Worm (Caenorhabditis elegans) whole organism, young adult: ENCODE results near the gene clec-8.

Experiments
- B0019.2 ChIP-seq: fragments of 200-800 bp; sonication (Bioruptor generic); conservative IDR thresholded peaks from 2 replicates; pipeline ENCODE4 v1.3.6; 2022; ENCODE audit warnings: missing genetic modification reagents, missing genetic modification characterization, missing compliant biosample characterization
- B0261.1 ChIP-seq: sonication (generic microtip); optimal IDR thresholded peaks from 2 replicates; lab custom pipeline; 2016; ENCODE audit warnings: mild to moderate bottlenecking, missing genetic modification characterization, moderate library complexity, missing compliant biosample characterization
- C06A6.2 ChIP-seq: fragments of 200-800 bp; sonication (Bioruptor generic); conservative IDR thresholded peaks from 2 replicates; pipeline ENCODE4 v1.3.6; 2022; ENCODE audit warnings: missing genetic modification characterization, missing compliant biosample characterization
- D2030.7 ChIP-seq: fragments of 200-800 bp; sonication (Bioruptor generic); IDR thresholded peaks from 2 replicates; pipeline ENCODE4 v1.3.6; 2022; ENCODE audit warnings: missing genetic modification reagents, missing genetic modification characterization, missing compliant biosample characterization
- F22D6.2 ChIP-seq: sonication (generic microtip); optimal IDR thresholded peaks from 2 replicates; lab custom pipeline; 2016; ENCODE audit warnings: mild to moderate bottlenecking, missing genetic modification characterization, missing compliant biosample characterization
- F23B12.7 ChIP-seq: sonication (generic microtip); optimal IDR thresholded peaks from 2 replicates; lab custom pipeline; 2017; ENCODE audit warnings: missing genetic modification characterization, mild to moderate bottlenecking, missing compliant biosample characterization, antibody characterized with exemption, moderate library complexity; ENCODE audit not compliant: insufficient read depth
- F37B4.10 ChIP-seq: fragments of 200-800 bp; sonication (Bioruptor generic); IDR thresholded peaks from 2 replicates; pipeline ENCODE4 v1.3.6; 2022; ENCODE audit warnings: missing genetic modification characterization, missing compliant biosample characterization
- F39B2.1 ChIP-seq: fragments of 200-800 bp; sonication (Bioruptor generic); IDR thresholded peaks from 2 replicates; pipeline ENCODE4 v1.3.6; 2022; ENCODE audit warnings: missing genetic modification reagents, missing genetic modification characterization, missing compliant biosample characterization
- F52B5.7 ChIP-seq: sonication (generic microtip); optimal IDR thresholded peaks from 2 replicates; lab custom pipeline; 2016; ENCODE audit warnings: mild to moderate bottlenecking, missing genetic modification characterization, missing compliant biosample characterization
- F57C9.4 ChIP-seq: sonication (generic microtip); optimal IDR thresholded peaks from 2 replicates; lab custom pipeline; 2017; ENCODE audit warnings: mild to moderate bottlenecking, missing genetic modification characterization, missing compliant biosample characterization
- K11D2.4 ChIP-seq: fragments of 200-800 bp; sonication (Bioruptor generic); IDR thresholded peaks from 2 replicates; pipeline ENCODE4 v1.3.6; 2022; ENCODE audit warnings: missing genetic modification reagents, missing genetic modification characterization, missing compliant biosample characterization
- T07F8.4 ChIP-seq: sonication (generic microtip); optimal IDR thresholded peaks from 2 replicates; lab custom pipeline; 2016; ENCODE audit warnings: mild to moderate bottlenecking, missing genetic modification characterization, moderate library complexity, missing compliant biosample characterization
- Y53F4B.3 ChIP-seq: fragments of 200-800 bp; sonication (Bioruptor generic); IDR thresholded peaks from 2 replicates; pipeline ENCODE4 v1.3.6; 2022; ENCODE audit warnings: missing genetic modification reagents, missing genetic modification characterization, missing compliant biosample characterization
- Y67H2A.10 ChIP-seq: fragments of 200-800 bp; sonication (Bioruptor generic); conservative IDR thresholded peaks from 2 replicates; pipeline ENCODE4 v1.3.6; 2022; ENCODE audit warnings: missing genetic modification reagents, missing genetic modification characterization, missing compliant biosample characterization
- aptf-3 ChIP-seq: fragments of 200-800 bp; sonication (Bioruptor generic); IDR thresholded peaks from 2 replicates; pipeline ENCODE4 v1.3.6; 2022; ENCODE audit warnings: missing genetic modification characterization, missing compliant biosample characterization
- attf-6 ChIP-seq: fragments of 200-800 bp; sonication (Bioruptor generic); IDR thresholded peaks from 2 replicates; pipeline ENCODE4 v1.3.6; 2022; ENCODE audit warnings: missing genetic modification reagents, missing genetic modification characterization, missing compliant biosample characterization
- bed-1 ChIP-seq: fragments of 200-800 bp; sonication (Bioruptor generic); IDR thresholded peaks from 2 replicates; pipeline ENCODE4 v1.3.6; 2022; ENCODE audit warnings: missing genetic modification reagents, missing genetic modification characterization, missing compliant biosample characterization
- cebp-2 ChIP-seq: fragments of 200-800 bp; sonication (Bioruptor generic); IDR thresholded peaks from 2 replicates; pipeline ENCODE4 v1.3.6; 2022; ENCODE audit warnings: missing genetic modification characterization, missing compliant biosample characterization
- ceh-27 ChIP-seq: fragments of 200-800 bp; sonication (Bioruptor generic); optimal IDR thresholded peaks from 2 replicates; lab custom pipeline; 2018; ENCODE audit warnings: mild to moderate bottlenecking, missing genetic modification characterization, moderate library complexity, missing compliant biosample characterization
- ceh-40 ChIP-seq: fragments of 200-800 bp; sonication (Bioruptor generic); IDR thresholded peaks from 2 replicates; pipeline ENCODE4 v1.3.6; 2022; ENCODE audit warnings: missing genetic modification characterization, missing compliant biosample characterization
- ceh-91 ChIP-seq: fragments of 200-800 bp; sonication (Bioruptor generic); IDR thresholded peaks from 2 replicates; pipeline ENCODE4 v1.3.6; 2022; ENCODE audit warnings: missing genetic modification reagents, missing genetic modification characterization, missing compliant biosample characterization
- egl-18 ChIP-seq: fragments of 200-800 bp; sonication (Bioruptor generic); IDR thresholded peaks from 2 replicates; pipeline ENCODE4 v1.3.6; 2022; ENCODE audit warnings: missing genetic modification reagents, missing genetic modification characterization, missing compliant biosample characterization
- fkh-3 ChIP-seq: sonication (generic microtip); optimal IDR thresholded peaks from 2 replicates; lab custom pipeline; 2016; ENCODE audit warnings: mild to moderate bottlenecking, missing genetic modification characterization, missing compliant biosample characterization
- him-1 ChIP-seq: sonication (generic microtip); optimal IDR thresholded peaks from 2 replicates; lab custom pipeline; 2016; ENCODE audit warnings: missing genotype, missing genetic modification reagents, missing genetic modification characterization, missing compliant biosample characterization
- hlh-12 ChIP-seq: sonication (generic microtip); optimal IDR thresholded peaks from 2 replicates; lab custom pipeline; 2016; ENCODE audit warnings: missing genetic modification characterization, missing compliant biosample characterization
- hmg-1.2 ChIP-seq: fragments of 200-800 bp; sonication (Bioruptor generic); IDR thresholded peaks from 2 replicates; pipeline ENCODE4 v1.3.6; 2022; ENCODE audit warnings: missing genetic modification reagents, missing genetic modification characterization, missing compliant biosample characterization
- lin-40 ChIP-seq: sonication (generic microtip); optimal IDR thresholded peaks from 2 replicates; lab custom pipeline; 2016; ENCODE audit warnings: missing genetic modification characterization, mild to moderate bottlenecking, missing compliant biosample characterization, missing genotype, missing genetic modification reagents
- lin-54 ChIP-seq: fragments of 200-800 bp; sonication (Bioruptor generic); optimal IDR thresholded peaks from 2 replicates; lab custom pipeline; 2018; ENCODE audit warnings: mild to moderate bottlenecking, missing genetic modification characterization, missing compliant biosample characterization
- lir-1 ChIP-seq: fragments of 200-800 bp; sonication (Bioruptor generic); conservative IDR thresholded peaks from 2 replicates; pipeline ENCODE4 v1.3.6; 2022; ENCODE audit warnings: missing genetic modification reagents, missing genetic modification characterization, missing compliant biosample characterization
- lsl-1 ChIP-seq: fragments of 200-800 bp; sonication (Bioruptor generic); optimal IDR thresholded peaks from 2 replicates; lab custom pipeline; 2018; ENCODE audit warnings: mild to moderate bottlenecking, missing genetic modification characterization, moderate library complexity, missing compliant biosample characterization
- madf-3 ChIP-seq: fragments of 200-800 bp; sonication (Bioruptor generic); IDR thresholded peaks from 2 replicates; pipeline ENCODE4 v1.3.6; 2022; ENCODE audit warnings: missing genetic modification reagents, missing genetic modification characterization, missing compliant biosample characterization
- mxl-1 ChIP-seq: sonication (generic microtip); optimal IDR thresholded peaks from 2 replicates; lab custom pipeline; 2016; ENCODE audit warnings: missing genetic modification characterization, missing compliant biosample characterization
- nfya-2 ChIP-seq: fragments of 200-800 bp; sonication (Bioruptor generic); IDR thresholded peaks from 2 replicates; pipeline ENCODE4 v1.3.6; 2022; ENCODE audit warnings: missing genetic modification reagents, missing genetic modification characterization, missing compliant biosample characterization
- nhr-90 ChIP-seq: sonication (generic microtip); optimal IDR thresholded peaks from 2 replicates; lab custom pipeline; 2016; ENCODE audit warnings: missing genotype, mild to moderate bottlenecking, missing genetic modification characterization, missing compliant biosample characterization
- pbrm-1 ChIP-seq: fragments of 200-800 bp; sonication (Bioruptor generic); IDR thresholded peaks from 2 replicates; pipeline ENCODE4 v1.3.6; 2022; ENCODE audit warnings: missing genetic modification reagents, missing genetic modification characterization, missing compliant biosample characterization
- pha-4 ChIP-seq: fragments of 150-350 bp; sonication (generic microtip); optimal IDR thresholded peaks from 2 replicates; lab custom pipeline; 2014; ENCODE audit warnings: missing biosample characterization, missing genetic modification reagents, missing genetic modification characterization
- rcor-1 ChIP-seq: fragments of 200-800 bp; sonication (Bioruptor generic); IDR thresholded peaks from 2 replicates; pipeline ENCODE4 v1.3.6; 2022; ENCODE audit warnings: missing genetic modification reagents, missing genetic modification characterization, missing compliant biosample characterization
- snpc-1.1 ChIP-seq: sonication (generic microtip); optimal IDR thresholded peaks from 2 replicates; lab custom pipeline; 2017; ENCODE audit warnings: missing genetic modification characterization, mild to moderate bottlenecking, missing compliant biosample characterization, antibody characterized with exemption, moderate library complexity, missing genotype, missing genetic modification reagents; ENCODE audit not compliant: insufficient read depth
- ztf-22 ChIP-seq: fragments of 200-800 bp; sonication (Bioruptor generic); optimal IDR thresholded peaks from 2 replicates; lab custom pipeline; 2018; ENCODE audit warnings: mild to moderate bottlenecking, missing genetic modification characterization, moderate library complexity, missing compliant biosample characterization
- ztf-26 ChIP-seq: sonication (generic microtip); optimal IDR thresholded peaks from 2 replicates; lab custom pipeline; 2017; ENCODE audit warnings: missing genetic modification characterization, missing compliant biosample characterization
- ztf-6 ChIP-seq: fragments of 200-800 bp; sonication (Bioruptor generic); IDR thresholded peaks from 2 replicates; pipeline ENCODE4 v1.3.6; 2022; ENCODE audit warnings: missing genetic modification reagents, missing genetic modification characterization, missing compliant biosample characterization

clec-8 gene

ce11 chrII:12572760-12573159, 5.1 kb downstream of the clec-8 start, which contains the start of gene Y38E10A.35:
TSS of gene Y38E10A.35 (minus strand) at chrII:12572860.
- no peak for TF ChIP-seq ceh-27 (GFP tag; lab: Kevin White, UChicago)
- no peak for TF ChIP-seq bed-1 (GFP tag; lab: Robert Waterston, UW)
- no peak for TF ChIP-seq ceh-91 (GFP tag; lab: Robert Waterston, UW)
- TF ChIP-seq rcor-1 (GFP tag; lab: Robert Waterston, UW), result no peak
- TF ChIP-seq, all 124 proteins: peak for 0

- TF ChIP-seq F37B4.10 (GFP tag; lab: Robert Waterston, UW) (no peak), B0019.2 (GFP tag; lab: Robert Waterston, UW) (no peak), lsl-1 (no peak), ceh-40 (GFP tag; lab: Robert Waterston, UW) (no peak)
These were observed 7.3 kb downstream of the clec-8 start, which contains the start of gene Y38E10A.1 for ce11 chrII:12570523-12570922. TSS of gene Y38E10A.1 (minus strand) at chrII:12570623.

ce11 chrII:12565851-12566250, 12.0 kb downstream of the clec-8 start, which contains the start of gene F49C5.7:
TSS of gene F49C5.7 (plus strand) at chrII:12566151.
- TF ChIP-seq fkh-3 (tag; lab: Kevin White, UChicago) (no peak), Y53F4B.3 (GFP tag; lab: Robert Waterston, UW) (no peak), aptf-3 (GFP tag; lab: Robert Waterston, UW) (no peak), pbrm-1 (GFP tag; lab: Robert Waterston, UW) (no peak), B0019.2 (GFP tag; lab: Robert Waterston, UW) (no peak), cebp-2 (GFP tag; lab: Robert Waterston, UW) (no peak), egl-18 (GFP tag; lab: Robert Waterston, UW) (no peak), ztf-6 (GFP tag; lab: Robert Waterston, UW) (no peak), K11D2.4 (GFP tag; lab: Robert Waterston, UW) (no peak), B0261.1 (tag; lab: Kevin White, UChicago) (no peak), snpc-1.1 (tag; lab: Kevin White, UChicago) (no peak)
- TF ChIP-seq, all 124 proteins: peak for 0

ce11 chrII:12560210-12560609, 17.7 kb downstream of the clec-8 start, which contains the start of gene F49C5.12:
TSS of gene F49C5.12 (minus strand) at chrII:12560310.
- no peak for TF ChIP-seq pha-4 (tag; lab: Kevin White, UChicago)
- TF ChIP-seq hmg-1.2, result no peak
- TF ChIP-seq ztf-26 (tag; lab: Kevin White, UChicago), result no peak
- TF ChIP-seq K11D2.4 (GFP tag; lab: Robert Waterston, UW), result no peak
- no peak for TF ChIP-seq D2030.7 (GFP tag; lab: Robert Waterston, UW)
- TF ChIP-seq F23B12.7 (tag; lab: Kevin White, UChicago), result no peak
- TF ChIP-seq ztf-22 (GFP tag; lab: Kevin White, UChicago), result no peak
- TF ChIP-seq F39B2.1, result no peak
- no peak for TF ChIP-seq C06A6.2 (GFP tag; lab: Robert Waterston, UW)

ce11 chrII:12555579-12555978, 22.3 kb downstream of the clec-8 start, which contains the start of gene F49C5.11:
TSS of gene F49C5.11 (plus strand) at chrII:12555879.
- TF ChIP-seq T07F8.4 (no peak), mxl-1 (tag; lab: Kevin White, UChicago) (no peak), nhr-90 (tag; lab: Kevin White, UChicago) (no peak), lin-40 (no peak), nfya-2 (GFP tag; lab: Robert Waterston, UW) (no peak), D2030.7 (GFP tag; lab: Robert Waterston, UW) (no peak), madf-3 (no peak), attf-6 (no peak), ceh-40 (GFP tag; lab: Robert Waterston, UW) (no peak), Y67H2A.10 (no peak), F52B5.7 (tag; lab: Kevin White, UChicago) (no peak), him-1 (tag; lab: Kevin White, UChicago) (no peak), F57C9.4 (tag; lab: Kevin White, UChicago) (no peak), lin-54 (no peak), F22D6.2 (tag; lab: Kevin White, UChicago) (no peak), hlh-12 (tag; lab: Kevin White, UChicago) (no peak), pha-4 (tag; lab: Kevin White, UChicago) (no peak), lir-1 (GFP tag; lab: Robert Waterston, UW) (no peak), F37B4.10 (GFP tag; lab: Robert Waterston, UW) (no peak)
